Fruit fly (Drosophila melanogaster): ENCODE data around the gene CG15404.

CG15404 gene

DNA sequence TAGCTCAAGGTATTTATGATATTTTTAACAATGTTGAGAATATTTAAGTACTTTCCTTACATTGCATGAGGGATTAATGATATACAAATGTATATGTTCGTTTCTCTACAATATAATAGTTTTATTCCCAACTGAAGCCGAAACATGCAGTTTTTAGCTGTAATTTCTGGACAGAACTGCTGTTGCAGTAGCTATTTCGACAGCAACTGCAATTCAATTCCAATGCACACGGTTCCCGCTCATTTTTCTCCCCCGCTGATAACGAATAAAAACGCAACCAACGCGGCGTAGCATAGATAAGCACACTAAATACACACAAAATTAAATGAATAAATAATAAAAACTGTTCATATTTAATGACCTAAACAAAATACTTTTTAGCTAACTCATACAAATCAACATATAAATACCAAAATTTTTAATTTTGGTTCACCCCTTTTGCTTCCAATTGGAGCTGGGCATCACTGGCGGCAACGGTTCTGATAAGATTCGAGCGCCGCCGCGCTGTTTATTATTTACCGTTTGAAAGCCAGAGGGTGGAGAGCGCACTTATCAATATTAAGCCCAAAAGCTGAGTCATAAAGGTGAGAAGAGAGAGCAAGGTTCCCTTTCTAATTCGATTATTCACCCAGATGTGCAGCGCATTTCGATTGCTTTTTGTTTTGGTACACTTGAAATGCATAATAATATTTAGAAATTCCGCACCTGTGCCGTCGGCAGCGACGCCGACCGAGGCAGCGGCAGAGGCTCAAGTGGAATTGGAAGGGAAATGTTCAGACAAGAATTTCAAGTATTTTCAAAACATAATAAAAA is 15.3 kb upstream of the CG15404 start (continued):
- TF ChIP-seq CG11762 (GFP tag; optimal IDR thresholded peaks at IDR 0.05; ENCODE audit: insufficient read depth) (no peak), CG15336 (GFP tag; IDR thresholded peaks at IDR 0.05) (peak; percentile 31; the same call in 1 of the 2 replicates), Hr39 (GFP tag; optimal IDR thresholded peaks at IDR 0.05) (no peak), salr (GFP tag; optimal IDR thresholded peaks at IDR 0.05) (peak in 1 of 2 experiments; percentile 29), pdm3 (GFP tag; optimal IDR thresholded peaks at IDR 0.05) (peak; percentile 20), CG32006 (GFP tag; optimal IDR thresholded peaks at IDR 0.05) (peak; percentile 62), CG8119 (GFP tag; IDR thresholded peaks at IDR 0.05) (no peak), CG8319 (GFP tag; optimal IDR thresholded peaks at IDR 0.05) (no peak), CG9139 (GFP tag; optimal IDR thresholded peaks at IDR 0.05) (no peak), achi (GFP tag; optimal IDR thresholded peaks at IDR 0.05) (peak; percentile 4), Eip75B (GFP tag; optimal IDR thresholded peaks at IDR 0.05) (peak; percentile 6), CG6792 (GFP tag; optimal IDR thresholded peaks at IDR 0.05) (peak; percentile 19), acj6 (GFP tag; optimal IDR thresholded peaks at IDR 0.05) (peak; percentile 36), Smox (GFP tag; optimal IDR thresholded peaks at IDR 0.05) (peak; percentile 57), Sox102F (GFP tag; optimal IDR thresholded peaks at IDR 0.05) (no peak), esn (GFP tag; optimal IDR thresholded peaks at IDR 0.05) (peak; percentile 42), CG1621 (tag; optimal IDR thresholded peaks at IDR 0.05) (no peak), dac (GFP tag; optimal IDR thresholded peaks at IDR 0.05) (no peak), CG6808 (GFP tag; optimal IDR thresholded peaks at IDR 0.05) (peak; percentile 97), CG34406 (GFP tag; optimal IDR thresholded peaks at IDR 0.05) (peak; percentile 17), dsx (GFP tag; optimal IDR thresholded peaks at IDR 0.05; ENCODE audit: poor library complexity, severe bottlenecking) (no peak), CG10669 (GFP tag; optimal IDR thresholded peaks at IDR 0.05) (no peak), eg (GFP tag; IDR thresholded peaks at IDR 0.05) (0 out of 3 replicates have a peak, but pooled peaks have one; percentile 50), CG6276 (GFP tag; optimal IDR thresholded peaks at IDR 0.05) (no peak), svp (GFP tag) (peak; percentile 81), Hr4 (GFP tag; optimal IDR thresholded peaks at IDR 0.05) (peak; percentile 45), Eip78C (GFP tag) (peak; percentile 79), Ets96B (tag; optimal IDR thresholded peaks at IDR 0.05) (peak; percentile 39), Sox15 (GFP tag; optimal IDR thresholded peaks at IDR 0.05) (no peak)

DNA sequence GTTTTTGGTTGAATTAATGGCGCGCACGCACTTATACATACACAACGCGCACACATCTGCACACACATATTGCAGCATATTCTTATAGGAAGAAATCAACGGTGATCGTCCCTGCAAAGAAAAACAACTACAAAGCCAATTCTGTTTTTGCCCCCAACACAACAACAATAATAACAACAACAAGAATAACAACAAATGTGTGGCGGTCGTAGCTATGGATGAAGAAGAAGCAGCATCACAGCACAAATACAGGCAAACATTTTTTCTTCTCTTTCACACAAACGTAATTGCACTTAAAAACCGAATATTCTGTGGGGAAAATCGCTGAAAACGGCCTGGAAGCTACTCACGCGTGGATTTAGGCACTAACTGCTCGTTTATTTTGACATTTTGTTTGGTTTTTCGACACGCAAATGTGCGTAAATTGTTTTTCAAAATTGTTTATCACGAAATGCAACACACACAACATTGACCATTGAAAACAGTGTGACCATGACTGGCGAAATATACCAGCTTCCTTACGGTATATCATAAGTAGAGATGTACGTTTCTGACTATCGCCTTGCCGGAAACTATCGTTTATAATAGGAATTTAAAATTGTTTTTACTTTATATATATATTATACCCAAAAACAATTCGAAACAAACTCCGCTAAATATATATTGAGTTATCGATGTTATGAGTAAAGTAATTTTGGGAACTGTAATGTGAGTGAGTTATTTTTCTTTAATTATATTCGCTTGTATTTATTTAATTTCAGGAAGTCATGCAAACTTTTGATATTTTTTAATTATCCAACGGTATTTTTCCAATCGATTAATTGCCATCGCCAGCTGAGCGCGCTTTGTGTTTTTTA is 14.4 kb upstream of the CG15404 start, which contains the start of the genes Mad and gkt:
Gene Mad (minus strand): TSS at position 500 of the 857 bp plus-strand sequence.
Gene gkt (plus strand): TSS at position 807 of the 857 bp plus-strand sequence.
- no peak for TF ChIP-seq Sox14 (GFP tag; optimal IDR thresholded peaks at IDR 0.05)
- peak; percentile 14 for TF ChIP-seq CG10631 (GFP tag; optimal IDR thresholded peaks at IDR 0.05)
- no peak for TF ChIP-seq CG11762 (GFP tag; optimal IDR thresholded peaks at IDR 0.05; ENCODE audit: insufficient read depth)
- peak; percentile 61 for TF ChIP-seq acj6 (GFP tag; optimal IDR thresholded peaks at IDR 0.05)
- TF ChIP-seq Eip78C (GFP tag): peak; percentile 39
- TF ChIP-seq CG15336 (GFP tag; IDR thresholded peaks at IDR 0.05): peak; percentile 6; the same call in 1 of the 2 replicates
- TF ChIP-seq Gug (GFP tag; IDR thresholded peaks at IDR 0.05): 0 out of 2 replicates have a peak, but pooled peaks have one; percentile 11
- no peak for TF ChIP-seq Hr39 (GFP tag; optimal IDR thresholded peaks at IDR 0.05)
- peak; percentile 26 for TF ChIP-seq CG9139 (GFP tag; optimal IDR thresholded peaks at IDR 0.05)
- TF ChIP-seq CG6276 (GFP tag; optimal IDR thresholded peaks at IDR 0.05): peak; percentile 12
- TF ChIP-seq CG6163 (GFP tag; IDR thresholded peaks at IDR 0.05): no peak; the same call in 2 of the 3 replicates
- TF ChIP-seq CG10669 (GFP tag; optimal IDR thresholded peaks at IDR 0.05): no peak
- TF ChIP-seq ss (GFP tag; optimal IDR thresholded peaks at IDR 0.05): peak; percentile 32 to 40
- TF ChIP-seq CG34406 (GFP tag; optimal IDR thresholded peaks at IDR 0.05): no peak
- peak; percentile 49 for TF ChIP-seq CG16779 (tag; optimal IDR thresholded peaks at IDR 0.05)
- peak; percentile 50; the same call in 1 of the 3 replicates for TF ChIP-seq eg (GFP tag; IDR thresholded peaks at IDR 0.05)
- peak; percentile 49; the same call in 1 of the 3 replicates for TF ChIP-seq CG8119 (GFP tag; IDR thresholded peaks at IDR 0.05)
- peak; percentile 0 for TF ChIP-seq CG32006 (GFP tag; optimal IDR thresholded peaks at IDR 0.05)

Data from whole organism, prepupa.